Worm (Caenorhabditis elegans) whole organism, L1 larva: ENCODE data around the gene Y40A1A.3.

Experiments
- C04F5.9 ChIP-seq: sonication (generic microtip); optimal IDR thresholded peaks from 2 replicates; lab custom pipeline; 2016; ENCODE audit warnings: missing genetic modification characterization, missing compliant biosample characterization
- C16A3.4 ChIP-seq: fragments of 150-350 bp; optimal IDR thresholded peaks from 2 replicates; lab custom pipeline; 2014; ENCODE audit warnings: missing biosample characterization, missing genetic modification characterization
- C34B4.2 ChIP-seq: sonication (generic microtip); optimal IDR thresholded peaks from 2 replicates; lab custom pipeline; 2017; ENCODE audit warnings: mild to moderate bottlenecking, missing genetic modification characterization, missing compliant biosample characterization
- F16B12.6 ChIP-seq: fragments of 150-350 bp; optimal IDR thresholded peaks from 2 replicates; lab custom pipeline; 2014; ENCODE audit warnings: missing biosample characterization, missing genetic modification characterization
- Y116A8C.19 ChIP-seq: sonication (generic microtip); optimal IDR thresholded peaks from 2 replicates; lab custom pipeline; 2016; ENCODE audit warnings: missing compliant biosample characterization, missing genetic modification characterization, borderline replicate concordance
- aha-1 ChIP-seq: fragments of 150-350 bp; optimal IDR thresholded peaks from 2 replicates; lab custom pipeline; 2014; ENCODE audit warnings: missing biosample characterization, missing genetic modification characterization
- alr-1 ChIP-seq: fragments of 200-800 bp; sonication (Bioruptor generic); optimal IDR thresholded peaks from 2 replicates; lab custom pipeline; 2018; ENCODE audit warnings: borderline replicate concordance, mild to moderate bottlenecking, missing genetic modification characterization, missing compliant biosample characterization
- blmp-1 ChIP-seq: fragments of 150-350 bp; optimal IDR thresholded peaks from 2 replicates; lab custom pipeline; 2014; ENCODE audit warnings: missing biosample characterization, missing genetic modification characterization
- dsc-1 ChIP-seq: sonication (generic microtip); optimal IDR thresholded peaks from 2 replicates; lab custom pipeline; 2016; ENCODE audit warnings: mild to moderate bottlenecking, missing genetic modification characterization, missing compliant biosample characterization
- egl-27 ChIP-seq, 2 experiments: fragments of 150-350 bp in 1 of 2; sonication (generic microtip); optimal IDR thresholded peaks; 3 replicates each; lab custom pipeline; 2017 to 2018; ENCODE audit warnings: missing biosample characterization in 2 of 2, missing genetic modification characterization in 2 of 2, missing genetic modification reagents in 2 of 2
- elt-2 ChIP-seq: sonication (generic microtip); optimal IDR thresholded peaks from 2 replicates; lab custom pipeline; 2016; ENCODE audit warnings: missing genetic modification characterization, mild to moderate bottlenecking, inconsistent platforms, missing compliant biosample characterization, missing genetic modification reagents
- fkh-4 ChIP-seq: sonication (generic microtip); optimal IDR thresholded peaks from 2 replicates; lab custom pipeline; 2016; ENCODE audit warnings: missing compliant biosample characterization, missing genetic modification characterization, borderline replicate concordance
- fkh-8 ChIP-seq: sonication (generic microtip); optimal IDR thresholded peaks from 2 replicates; lab custom pipeline; 2016; ENCODE audit warnings: mild to moderate bottlenecking, missing genetic modification characterization, missing compliant biosample characterization
- grh-1 ChIP-seq: fragments of 200-800 bp; sonication (Bioruptor generic); IDR thresholded peaks from 2 replicates; pipeline ENCODE4 v1.3.6; 2022; ENCODE audit warnings: missing genetic modification reagents, missing genetic modification characterization, missing compliant biosample characterization
- hlh-17 ChIP-seq: fragments of 200-800 bp; sonication (Bioruptor generic); optimal IDR thresholded peaks from 2 replicates; lab custom pipeline; 2018; ENCODE audit warnings: missing genetic modification characterization, mild to moderate bottlenecking, missing compliant biosample characterization, moderate library complexity, borderline replicate concordance
- hlh-4 ChIP-seq: sonication (generic microtip); optimal IDR thresholded peaks from 2 replicates; lab custom pipeline; 2016; ENCODE audit warnings: mild to moderate bottlenecking, missing genetic modification characterization, missing compliant biosample characterization
- irx-1 ChIP-seq: sonication (generic microtip); optimal IDR thresholded peaks from 2 replicates; lab custom pipeline; 2016; ENCODE audit warnings: missing genetic modification characterization, missing compliant biosample characterization
- jun-1 ChIP-seq: fragments of 150-350 bp; optimal IDR thresholded peaks from 2 replicates; lab custom pipeline; 2014; ENCODE audit warnings: missing biosample characterization, missing genetic modification reagents, missing genetic modification characterization
- lin-13 ChIP-seq: fragments of 150-350 bp; optimal IDR thresholded peaks from 2 replicates; lab custom pipeline; 2014; ENCODE audit warnings: missing biosample characterization, missing genetic modification reagents, missing genetic modification characterization
- lin-14 ChIP-seq: fragments of 200-800 bp; sonication (Bioruptor generic); optimal IDR thresholded peaks from 2 replicates; lab custom pipeline; 2018; ENCODE audit warnings: mild to moderate bottlenecking, missing genetic modification characterization, moderate library complexity, missing compliant biosample characterization
- lin-15B ChIP-seq: fragments of 150-350 bp; sonication (generic microtip); optimal IDR thresholded peaks from 3 replicates; lab custom pipeline; 2014; ENCODE audit warnings: missing biosample characterization, missing genetic modification characterization
- lin-35 ChIP-seq, 2 experiments: fragments of 150-350 bp; optimal IDR thresholded peaks; 2 replicates each; lab custom pipeline; 2014; ENCODE audit warnings: missing biosample characterization in 2 of 2, missing genetic modification characterization in 2 of 2, missing genetic modification reagents in 2 of 2
- lin-39 ChIP-seq: fragments of 150-350 bp; optimal IDR thresholded peaks from 2 replicates; lab custom pipeline; 2014; ENCODE audit warnings: missing biosample characterization, missing genetic modification reagents, missing genetic modification characterization
- lir-3 ChIP-seq: sonication (generic microtip); optimal IDR thresholded peaks from 2 replicates; lab custom pipeline; 2016; ENCODE audit warnings: mild to moderate bottlenecking, missing genetic modification characterization, moderate library complexity, missing compliant biosample characterization; ENCODE audit not compliant: poor library complexity
- lsy-2 ChIP-seq, 2 experiments: fragments of 150-350 bp; optimal IDR thresholded peaks; 2 replicates each; lab custom pipeline; 2014; ENCODE audit warnings: missing biosample characterization in 2 of 2, missing genetic modification characterization in 2 of 2
- mdl-1 ChIP-seq, 2 experiments: fragments of 150-350 bp; optimal IDR thresholded peaks; 2 replicates each; lab custom pipeline; 2014 to 2017; ENCODE audit warnings: missing biosample characterization in 2 of 2, missing genetic modification characterization in 2 of 2, inconsistent platforms in 1 of 2
- mef-2 ChIP-seq: fragments of 150-350 bp; optimal IDR thresholded peaks from 2 replicates; lab custom pipeline; 2014; ENCODE audit warnings: missing biosample characterization, missing genetic modification characterization
- mep-1 ChIP-seq: fragments of 150-350 bp; optimal IDR thresholded peaks from 2 replicates; lab custom pipeline; 2014; ENCODE audit warnings: missing biosample characterization, missing genetic modification characterization
- nhr-19 ChIP-seq: fragments of 200-800 bp; sonication (Bioruptor generic); conservative IDR thresholded peaks from 2 replicates; pipeline ENCODE4 v1.3.6; 2022; ENCODE audit warnings: missing genetic modification characterization, missing compliant biosample characterization
- nhr-20 ChIP-seq: sonication (generic microtip); optimal IDR thresholded peaks from 2 replicates; lab custom pipeline; 2016; ENCODE audit warnings: mild to moderate bottlenecking, missing genetic modification characterization, missing compliant biosample characterization
- nhr-28 ChIP-seq: fragments of 150-350 bp; optimal IDR thresholded peaks from 2 replicates; lab custom pipeline; 2014; ENCODE audit warnings: missing biosample characterization, missing genetic modification characterization
- nhr-47 ChIP-seq: sonication (generic microtip); optimal IDR thresholded peaks from 2 replicates; lab custom pipeline; 2016; ENCODE audit warnings: mild to moderate bottlenecking, missing genetic modification characterization, moderate library complexity, missing compliant biosample characterization
- nhr-71 ChIP-seq: sonication (generic microtip); optimal IDR thresholded peaks from 2 replicates; lab custom pipeline; 2016; ENCODE audit warnings: mild to moderate bottlenecking, missing genetic modification characterization, moderate library complexity, missing compliant biosample characterization
- nhr-84 ChIP-seq: sonication (generic microtip); optimal IDR thresholded peaks from 2 replicates; lab custom pipeline; 2017; ENCODE audit warnings: missing biosample characterization, missing genetic modification characterization
- nhr-85 ChIP-seq: sonication (generic microtip); peaks from one replicate; lab custom pipeline; 2016; ENCODE audit warnings: missing genetic modification characterization, inconsistent platforms, missing compliant biosample characterization
- nhr-90 ChIP-seq: sonication (generic microtip); optimal IDR thresholded peaks from 2 replicates; lab custom pipeline; 2016; ENCODE audit warnings: mild to moderate bottlenecking, missing genetic modification characterization, missing compliant biosample characterization; ENCODE audit not compliant: poor library complexity
- pax-3 ChIP-seq: fragments of 200-800 bp; sonication (Bioruptor generic); optimal IDR thresholded peaks from 2 replicates; lab custom pipeline; 2018; ENCODE audit warnings: mild to moderate bottlenecking, missing genetic modification characterization, moderate library complexity, missing compliant biosample characterization
- pqm-1 ChIP-seq: sonication (generic microtip); optimal IDR thresholded peaks from 3 replicates; lab custom pipeline; 2017; ENCODE audit warnings: missing biosample characterization, missing genetic modification characterization
- skn-1 ChIP-seq: fragments of 150-350 bp; optimal IDR thresholded peaks from 2 replicates; lab custom pipeline; 2014; ENCODE audit warnings: missing biosample characterization, missing genetic modification characterization
- snpc-4 ChIP-seq: fragments of 150-350 bp; optimal IDR thresholded peaks from 2 replicates; lab custom pipeline; 2014; ENCODE audit warnings: missing biosample characterization, missing genetic modification characterization
- sptf-1 ChIP-seq: fragments of 150-350 bp; optimal IDR thresholded peaks from 2 replicates; lab custom pipeline; 2014; ENCODE audit warnings: missing biosample characterization, missing genetic modification characterization
- sup-37 ChIP-seq: fragments of 200-800 bp; sonication (Bioruptor generic); optimal IDR thresholded peaks from 2 replicates; lab custom pipeline; 2018; ENCODE audit warnings: mild to moderate bottlenecking, missing genetic modification characterization, missing compliant biosample characterization
- swsn-7 ChIP-seq: sonication (generic microtip); optimal IDR thresholded peaks from 2 replicates; lab custom pipeline; 2016; ENCODE audit warnings: missing genetic modification characterization, missing compliant biosample characterization
- tbx-2 ChIP-seq: sonication (generic microtip); optimal IDR thresholded peaks from 2 replicates; lab custom pipeline; 2016; ENCODE audit warnings: missing genetic modification characterization, missing compliant biosample characterization
- tlp-1 ChIP-seq: fragments of 150-350 bp; optimal IDR thresholded peaks from 2 replicates; lab custom pipeline; 2014; ENCODE audit warnings: missing biosample characterization, missing genetic modification characterization
- unc-30 ChIP-seq: sonication (generic microtip); optimal IDR thresholded peaks from 2 replicates; lab custom pipeline; 2017; ENCODE audit warnings: missing biosample characterization, missing genetic modification characterization
- unc-62 ChIP-seq: fragments of 150-350 bp; optimal IDR thresholded peaks from 2 replicates; lab custom pipeline; 2014; ENCODE audit warnings: missing biosample characterization, missing genetic modification reagents, missing genetic modification characterization
- unc-98 ChIP-seq: fragments of 200-800 bp; sonication (Bioruptor generic); IDR thresholded peaks from 2 replicates; pipeline ENCODE4 v1.3.6; 2022; ENCODE audit warnings: missing genetic modification characterization, missing compliant biosample characterization
- vab-15 ChIP-seq: sonication (generic microtip); optimal IDR thresholded peaks from 2 replicates; lab custom pipeline; 2017; ENCODE audit warnings: missing genotype, mild to moderate bottlenecking, missing genetic modification characterization, missing compliant biosample characterization
- xbp-1 ChIP-seq: sonication (generic microtip); optimal IDR thresholded peaks from 2 replicates; lab custom pipeline; 2016; ENCODE audit warnings: missing genetic modification characterization, missing compliant biosample characterization
- zip-4 ChIP-seq: fragments of 200-800 bp; sonication (Bioruptor generic); optimal IDR thresholded peaks from 2 replicates; lab custom pipeline; 2018; ENCODE audit warnings: mild to moderate bottlenecking, missing genetic modification characterization, moderate library complexity, missing compliant biosample characterization

Gene Y40A1A.3

DNA sequence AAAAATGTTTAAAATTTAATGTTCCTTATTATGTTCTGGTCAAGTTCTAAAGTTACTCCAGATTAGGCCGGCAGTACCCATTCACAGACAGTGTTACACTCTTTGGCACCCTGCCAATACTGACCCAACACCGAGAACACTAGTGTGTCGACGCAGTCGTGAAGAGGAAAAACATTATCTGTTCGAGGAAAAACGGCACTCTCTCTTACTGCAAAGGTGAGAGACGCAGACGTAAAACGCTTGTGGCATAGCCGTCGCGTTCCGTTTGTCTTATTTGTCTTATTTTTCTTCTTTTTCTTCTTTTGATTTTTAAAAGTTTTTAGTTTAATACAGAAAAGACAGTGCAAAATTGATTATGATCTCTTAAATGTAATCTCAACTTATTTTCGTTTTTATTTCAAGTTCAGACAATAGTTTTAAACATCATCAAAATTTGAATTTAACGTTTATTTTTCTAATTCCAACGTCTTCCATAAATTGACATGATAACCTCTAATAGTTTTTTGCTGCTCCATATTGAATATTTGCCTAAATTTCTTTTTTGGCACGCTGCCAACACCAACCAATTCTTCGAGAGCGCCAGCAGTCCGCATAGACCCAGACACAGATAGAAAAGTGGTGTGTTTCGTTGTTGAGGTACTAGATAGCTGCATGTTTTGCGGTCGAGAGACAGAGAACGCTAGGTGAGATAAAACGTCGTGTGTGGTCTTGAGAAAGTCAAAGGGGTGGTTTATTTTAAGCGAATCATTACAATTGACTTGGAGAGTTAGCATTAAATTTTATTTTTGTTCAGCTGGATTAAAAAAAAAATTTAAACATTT lies 36.7 kb downstream of the Y40A1A.3 start (continued):
- TF ChIP-seq elt-2 (tag; lab: Kevin White, UChicago): peak; percentile 21
- peak; percentile 33 for TF ChIP-seq fkh-8
- no peak for TF ChIP-seq fkh-4 (tag; lab: Kevin White, UChicago)
- TF ChIP-seq pqm-1 (tag; lab: Kevin White, UChicago): no peak
- TF ChIP-seq nhr-90 (tag; lab: Kevin White, UChicago): peak; percentile 42
- TF ChIP-seq unc-30 (tag; lab: Kevin White, UChicago): no peak
- TF ChIP-seq egl-27 (tag; optimal IDR thresholded peaks at IDR 0.05; lab: Kevin White, UChicago): no peak
- no peak for TF ChIP-seq hlh-17
- TF ChIP-seq C04F5.9: no peak
- no peak for TF ChIP-seq pax-3 (tag; lab: Kevin White, UChicago)
- no peak for TF ChIP-seq jun-1 (tag; lab: Kevin White, UChicago)
- TF ChIP-seq dsc-1: peak; percentile 28
- peak; percentile 42 for TF ChIP-seq tbx-2 (tag; lab: Kevin White, UChicago)
- TF ChIP-seq nhr-71 (tag; lab: Kevin White, UChicago): peak; percentile 45
- TF ChIP-seq mep-1 (tag; lab: Kevin White, UChicago): no peak
- TF ChIP-seq nhr-28 (tag; lab: Kevin White, UChicago): no peak
- TF ChIP-seq lir-3 (tag; lab: Kevin White, UChicago): no peak
- TF ChIP-seq hlh-4 (tag; lab: Kevin White, UChicago): no peak
- peak; percentile 41 for TF ChIP-seq nhr-47
- TF ChIP-seq F16B12.6: peak; percentile 20
- peak in 1 of 2 experiments; percentile 45 for TF ChIP-seq lin-35 (GFP tag; optimal IDR thresholded peaks at IDR 0.05; lab: Kevin White, UChicago)
- TF ChIP-seq Y116A8C.19 (tag; lab: Kevin White, UChicago): no peak
- TF ChIP-seq aha-1 (tag; lab: Kevin White, UChicago): no peak
- peak in 1 of 2 experiments; percentile 50 for TF ChIP-seq lsy-2 (tag; optimal IDR thresholded peaks at IDR 0.05; lab: Kevin White, UChicago)
- no peak for TF ChIP-seq alr-1
- no peak for TF ChIP-seq sup-37
- TF ChIP-seq lin-39: no peak
- no peak for TF ChIP-seq nhr-84
- peak; percentile 64 for TF ChIP-seq skn-1 (tag; lab: Kevin White, UChicago)
- TF ChIP-seq vab-15: no peak
- peak; percentile 75 for TF ChIP-seq nhr-85 (tag; lab: Kevin White, UChicago)
- TF ChIP-seq xbp-1: peak; percentile 22
- TF ChIP-seq unc-62 (GFP tag; lab: Kevin White, UChicago): no peak
- peak; percentile 34 for TF ChIP-seq blmp-1 (tag; lab: Kevin White, UChicago)
- TF ChIP-seq irx-1 (tag; lab: Kevin White, UChicago): peak; percentile 45
- peak; percentile 39 for TF ChIP-seq nhr-20 (tag; lab: Kevin White, UChicago)
- TF ChIP-seq unc-98: no peak
- TF ChIP-seq grh-1 (GFP tag; lab: Robert Waterston, UW): no peak
- no peak for TF ChIP-seq lin-13 (GFP tag; lab: Kevin White, UChicago)
- TF ChIP-seq C34B4.2: no peak
- no peak for TF ChIP-seq mef-2
- no peak for TF ChIP-seq nhr-19 (GFP tag; lab: Robert Waterston, UW)
- TF ChIP-seq tlp-1 (tag; lab: Kevin White, UChicago): no peak
- peak; percentile 53 for TF ChIP-seq C16A3.4 (tag; lab: Kevin White, UChicago)
- TF ChIP-seq sptf-1 (tag; lab: Kevin White, UChicago): no peak
- no peak for TF ChIP-seq lin-15B (tag; lab: Kevin White, UChicago)
- peak; percentile 21 for TF ChIP-seq swsn-7
- TF ChIP-seq snpc-4 (tag; lab: Kevin White, UChicago): peak; percentile 7
- TF ChIP-seq lin-14 (GFP tag; lab: Kevin White, UChicago): peak; percentile 86
- peak in 1 of 2 experiments; percentile 7 for TF ChIP-seq mdl-1 (tag; optimal IDR thresholded peaks at IDR 0.05; lab: Kevin White, UChicago)
- no peak for TF ChIP-seq zip-4
